Fruit fly (Drosophila melanogaster) S2 (cell line): ENCODE measurements around the gene Ide.

ENCODE experiments used
- CG8478 ChIP-seq: fragments of >200 bp; optimal IDR thresholded peaks from 2 replicates; lab custom pipeline; 2018
- CTCF ChIP-seq, 2 experiments: fragments of >200 bp; optimal IDR thresholded peaks; 2 replicates each; lab custom pipeline; 2018

DNA sequence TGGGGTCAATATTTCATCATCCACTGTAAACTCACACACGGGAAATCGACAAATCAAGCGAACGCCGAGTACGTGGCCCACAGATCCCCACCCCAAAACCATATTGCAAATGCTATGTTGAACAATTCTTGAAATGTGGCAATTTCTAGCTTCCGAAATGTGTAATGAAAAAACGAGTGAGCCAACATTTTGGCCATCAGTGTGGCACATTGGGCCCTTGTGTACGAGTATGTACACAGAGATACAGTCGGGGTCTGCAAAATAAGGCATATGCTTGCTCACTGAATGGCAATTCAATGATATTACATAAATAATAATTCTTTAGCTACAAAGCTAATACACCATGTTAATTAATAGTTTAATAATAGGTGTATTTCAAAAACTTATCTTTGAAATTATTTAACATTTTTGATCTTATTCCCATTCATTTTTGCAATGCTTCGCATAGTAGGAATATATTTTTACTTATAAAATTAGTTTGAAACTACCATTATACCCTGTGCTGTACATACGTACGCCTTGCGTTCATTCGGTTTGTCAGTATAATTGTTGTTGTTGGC, 23.9 kb upstream of the Ide start:
- TF ChIP-seq CTCF (optimal IDR thresholded peaks at IDR 0.05; lab: Kevin White, UChicago) (no peak), CG8478 (lab: Kevin White, UChicago) (no peak)
